Fruit fly (Drosophila melanogaster) whole organism, embryonic: ENCODE measurements around the gene mei-218.
A peak's percentile ranks its signal among the peaks of the same experiment; 100 is the strongest.

ENCODE experiments used
- BtbVII ChIP-seq: fragments of 200-800 bp; sonication (Bioruptor generic); optimal IDR thresholded peaks from 3 replicates; lab custom pipeline; 2017; ENCODE audit warnings: missing biosample characterization, mild to moderate bottlenecking, missing genetic modification characterization
- CG10267 ChIP-seq: fragments of 200-800 bp; sonication (Bioruptor generic); optimal IDR thresholded peaks from 2 replicates; lab custom pipeline; 2018; ENCODE audit warnings: missing biosample characterization, mild to moderate bottlenecking, missing genetic modification characterization, moderate library complexity
- CG11093 ChIP-seq: fragments of 200-800 bp; sonication (Bioruptor generic); IDR thresholded peaks from 3 replicates; pipeline ENCODE4 v1.3.6; 2022; ENCODE audit warnings: missing biosample characterization, missing genetic modification characterization
- CG12071 ChIP-seq: fragments of 200-800 bp; sonication (Bioruptor generic); optimal IDR thresholded peaks from 3 replicates; lab custom pipeline; 2018; ENCODE audit warnings: missing biosample characterization, mild to moderate bottlenecking, missing genetic modification characterization
- CG12299 ChIP-seq: fragments of 200-800 bp; sonication (Bioruptor generic); optimal IDR thresholded peaks from 2 replicates; lab custom pipeline; 2018; ENCODE audit warnings: missing biosample characterization, mild to moderate bottlenecking, missing genetic modification characterization
- CG14050 ChIP-seq: fragments of 200-800 bp; sonication (Bioruptor generic); IDR thresholded peaks from 3 replicates; pipeline ENCODE4 v1.3.6; 2022; ENCODE audit warnings: missing biosample characterization, missing genetic modification characterization
- CG15601 ChIP-seq: fragments of 200-800 bp; sonication (Bioruptor generic); optimal IDR thresholded peaks from 3 replicates; lab custom pipeline; 2019; ENCODE audit warnings: missing biosample characterization, mild to moderate bottlenecking, missing genetic modification characterization, moderate library complexity
- CG16815 ChIP-seq: fragments of 200-800 bp; sonication (Bioruptor generic); optimal IDR thresholded peaks from 3 replicates; lab custom pipeline; 2017; ENCODE audit warnings: missing biosample characterization, mild to moderate bottlenecking, missing genetic modification characterization
- CG17361 ChIP-seq: fragments of 200-800 bp; sonication (Bioruptor generic); IDR thresholded peaks from 3 replicates; pipeline ENCODE4 v1.3.6; 2022; ENCODE audit warnings: missing biosample characterization, missing genetic modification characterization
- CG17612 ChIP-seq: fragments of 200-800 bp; sonication (Bioruptor generic); IDR thresholded peaks from 2 replicates; pipeline ENCODE4 v1.3.6; 2022; ENCODE audit warnings: missing biosample characterization, missing genetic modification characterization
- CG18599 ChIP-seq: fragments of 200-800 bp; sonication (Bioruptor generic); optimal IDR thresholded peaks from 3 replicates; lab custom pipeline; 2017; ENCODE audit warnings: missing biosample characterization, missing genetic modification characterization, mild to moderate bottlenecking, moderate library complexity, missing genetic modification reagents
- CG2202 ChIP-seq: fragments of 200-800 bp; sonication (Bioruptor generic); optimal IDR thresholded peaks from 2 replicates; lab custom pipeline; 2018; ENCODE audit warnings: missing biosample characterization, mild to moderate bottlenecking, missing genetic modification characterization
- CG2889 ChIP-seq: fragments of 200-800 bp; sonication (Bioruptor generic); IDR thresholded peaks from 3 replicates; pipeline ENCODE4 v1.3.6; 2022; ENCODE audit warnings: missing biosample characterization, missing genetic modification characterization
- CG4424 ChIP-seq: fragments of 200-800 bp; sonication (Bioruptor generic); optimal IDR thresholded peaks from 3 replicates; lab custom pipeline; 2016; ENCODE audit warnings: missing biosample characterization, missing genetic modification characterization
- CG4707 ChIP-seq: fragments of 200-800 bp; sonication (Bioruptor generic); optimal IDR thresholded peaks from 2 replicates; lab custom pipeline; 2018; ENCODE audit warnings: missing biosample characterization, mild to moderate bottlenecking, missing genetic modification characterization, moderate library complexity
- CG4730 ChIP-seq: fragments of 200-800 bp; sonication (Bioruptor generic); IDR thresholded peaks from 2 replicates; pipeline ENCODE4 v1.3.6; 2022; ENCODE audit warnings: missing biosample characterization, missing genetic modification characterization
- CG4854 ChIP-seq: fragments of 200-800 bp; sonication (Bioruptor generic); optimal IDR thresholded peaks from 2 replicates; lab custom pipeline; 2016; ENCODE audit warnings: missing biosample characterization, missing genetic modification characterization, inconsistent platforms
- CG5953 ChIP-seq: fragments of 200-800 bp; sonication (Bioruptor generic); IDR thresholded peaks from 2 replicates; pipeline ENCODE4 v1.3.6; 2022; ENCODE audit warnings: missing biosample characterization, missing genetic modification characterization
- CG6813 ChIP-seq: fragments of 200-800 bp; sonication (Bioruptor generic); optimal IDR thresholded peaks from 2 replicates; lab custom pipeline; 2017; ENCODE audit warnings: missing biosample characterization, missing genetic modification characterization, mild to moderate bottlenecking, moderate library complexity, missing genetic modification reagents
- CG8290 ChIP-seq, 3 experiments: fragments of 200-800 bp; sonication (Bioruptor generic); optimal IDR thresholded peaks; 2 replicates each; lab custom pipeline; 2016 to 2019; ENCODE audit warnings: missing biosample characterization in 3 of 3, missing genetic modification characterization in 3 of 3, mild to moderate bottlenecking in 2 of 3, moderate library complexity in 1 of 3
- CG8388 ChIP-seq: fragments of 200-800 bp; sonication (Bioruptor generic); optimal IDR thresholded peaks from 2 replicates; lab custom pipeline; 2019; ENCODE audit warnings: missing biosample characterization, mild to moderate bottlenecking, missing genetic modification characterization, moderate library complexity
- CG8478 ChIP-seq: fragments of >200 bp; optimal IDR thresholded peaks from 2 replicates; lab custom pipeline; 2018
- CrebB ChIP-seq: fragments of 200-800 bp; sonication (Bioruptor generic); optimal IDR thresholded peaks from 3 replicates; lab custom pipeline; 2018; ENCODE audit warnings: missing biosample characterization, mild to moderate bottlenecking, missing genetic modification characterization
- Eip74EF ChIP-seq, 2 experiments: fragments of 200-800 bp in 1 of 2; fragments of >200 bp in 1 of 2; sonication (Bioruptor generic) in 1 of 2; optimal IDR thresholded peaks; 2 replicates each; lab custom pipeline; 2017 to 2019; ENCODE audit warnings: missing biosample characterization in 2 of 2, missing genetic modification characterization in 2 of 2, mild to moderate bottlenecking in 1 of 2, moderate library complexity in 1 of 2
- Fer1 ChIP-seq: fragments of 200-800 bp; sonication (Bioruptor generic); optimal IDR thresholded peaks from 2 replicates; lab custom pipeline; 2017; ENCODE audit warnings: missing biosample characterization, mild to moderate bottlenecking, missing genetic modification characterization
- Gsc ChIP-seq: fragments of 200-800 bp; sonication (Bioruptor generic); IDR thresholded peaks from 2 replicates; pipeline ENCODE4 v1.3.6; 2022; ENCODE audit warnings: missing biosample characterization, missing genetic modification characterization
- H2.0 ChIP-seq: fragments of 200-800 bp; sonication (Bioruptor generic); IDR thresholded peaks from 2 replicates; pipeline ENCODE4 v1.3.6; 2022; ENCODE audit warnings: missing biosample characterization, missing genetic modification characterization
- HLH3B ChIP-seq: fragments of 200-800 bp; sonication (Bioruptor generic); IDR thresholded peaks from 2 replicates; pipeline ENCODE4 v1.3.6; 2022; ENCODE audit warnings: missing biosample characterization, missing genetic modification characterization
- Hr39 ChIP-seq: fragments of >200 bp; optimal IDR thresholded peaks from 2 replicates; lab custom pipeline; 2017
- Med ChIP-seq: fragments of 200-800 bp; sonication (Bioruptor generic); peaks from one replicate; lab custom pipeline; 2016; ENCODE audit warnings: missing biosample characterization, missing genetic modification characterization, mild to moderate bottlenecking, inconsistent platforms, moderate library complexity
- Mes4 ChIP-seq: fragments of 200-800 bp; sonication (Bioruptor generic); optimal IDR thresholded peaks from 2 replicates; lab custom pipeline; 2016; ENCODE audit warnings: missing biosample characterization, missing genetic modification characterization
- Pdp1 ChIP-seq, 2 experiments: fragments of 200-800 bp; sonication (Bioruptor generic); optimal IDR thresholded peaks; 3 replicates each; lab custom pipeline; 2016; ENCODE audit warnings: missing biosample characterization in 2 of 2, missing genetic modification characterization in 2 of 2, mild to moderate bottlenecking in 1 of 2, moderate library complexity in 1 of 2
- ab ChIP-seq: fragments of 200-800 bp; sonication (Bioruptor generic); optimal IDR thresholded peaks from 2 replicates; lab custom pipeline; 2016; ENCODE audit warnings: missing biosample characterization, missing genetic modification characterization
- bsh ChIP-seq, 2 experiments: fragments of 200-800 bp; sonication (Bioruptor generic); optimal IDR thresholded peaks; 2 replicates each; lab custom pipeline; 2017 to 2018; ENCODE audit warnings: mild to moderate bottlenecking in 2 of 2, missing biosample characterization in 2 of 2, missing genetic modification characterization in 2 of 2, moderate library complexity in 1 of 2
- dm ChIP-seq: fragments of 200-800 bp; sonication (Bioruptor generic); optimal IDR thresholded peaks from 3 replicates; lab custom pipeline; 2016; ENCODE audit warnings: missing biosample characterization, missing genetic modification characterization
- en ChIP-seq: fragments of 200-800 bp; sonication (Bioruptor generic); optimal IDR thresholded peaks from 2 replicates; lab custom pipeline; 2016; ENCODE audit warnings: missing biosample characterization, missing genetic modification characterization
- fd102C ChIP-seq: fragments of 200-800 bp; sonication (Bioruptor generic); optimal IDR thresholded peaks from 2 replicates; lab custom pipeline; 2018; ENCODE audit warnings: missing biosample characterization, mild to moderate bottlenecking, missing genetic modification characterization, moderate library complexity
- ken ChIP-seq: fragments of 200-800 bp; sonication (Bioruptor generic); IDR thresholded peaks from 3 replicates; pipeline ENCODE4 v1.3.6; 2022; ENCODE audit warnings: missing biosample characterization, missing genetic modification characterization
- klu ChIP-seq: fragments of 200-800 bp; sonication (Bioruptor generic); IDR thresholded peaks from 2 replicates; pipeline ENCODE4 v1.3.6; 2022; ENCODE audit warnings: missing biosample characterization, missing genetic modification characterization
- otp ChIP-seq: fragments of 200-800 bp; sonication (Bioruptor generic); IDR thresholded peaks from 3 replicates; pipeline ENCODE4, ENCODE4 v1.3.6; 2022; ENCODE audit warnings: missing biosample characterization, missing genetic modification characterization
- sc ChIP-seq, 3 experiments: fragments of >200 bp in 2 of 3; fragments of 200-800 bp in 1 of 3; sonication (Bioruptor generic) in 1 of 3; optimal IDR thresholded peaks; 2 replicates in 2 of 3; 3 replicates in 1 of 3; lab custom pipeline; 2017; ENCODE audit warnings: mild to moderate bottlenecking in 1 of 3, missing biosample characterization in 1 of 3, missing genetic modification characterization in 1 of 3, missing genetic modification reagents in 1 of 3
- sens-2 ChIP-seq: fragments of 200-800 bp; sonication (Bioruptor generic); IDR thresholded peaks from 2 replicates; pipeline ENCODE4 v1.3.6; 2022; ENCODE audit warnings: missing biosample characterization, missing genetic modification characterization
- so ChIP-seq: fragments of 200-800 bp; sonication (Bioruptor generic); IDR thresholded peaks from 3 replicates; pipeline ENCODE4 v1.3.6; 2022; ENCODE audit warnings: missing biosample characterization, missing genetic modification characterization
- sob ChIP-seq: fragments of 200-800 bp; sonication (Bioruptor generic); IDR thresholded peaks from 2 replicates; pipeline ENCODE4 v1.3.6; 2022; ENCODE audit warnings: missing biosample characterization, missing genetic modification characterization
- stc ChIP-seq: fragments of 200-800 bp; sonication (Bioruptor generic); IDR thresholded peaks from 2 replicates; pipeline ENCODE4 v1.3.6; 2022; ENCODE audit warnings: missing biosample characterization, missing genetic modification characterization
- tin ChIP-seq: fragments of 200-800 bp; sonication (Bioruptor generic); optimal IDR thresholded peaks from 3 replicates; lab custom pipeline; 2016; ENCODE audit warnings: missing biosample characterization, missing genetic modification characterization
- trh ChIP-seq: fragments of 200-800 bp; sonication (Bioruptor generic); optimal IDR thresholded peaks from 2 replicates; lab custom pipeline; 2016; ENCODE audit warnings: missing biosample characterization, missing genetic modification characterization
- wor ChIP-seq: fragments of 200-800 bp; sonication (Bioruptor generic); IDR thresholded peaks from 2 replicates; pipeline ENCODE4 v1.3.6; 2022; ENCODE audit warnings: missing biosample characterization, missing genetic modification characterization

mei-218 gene

DNA sequence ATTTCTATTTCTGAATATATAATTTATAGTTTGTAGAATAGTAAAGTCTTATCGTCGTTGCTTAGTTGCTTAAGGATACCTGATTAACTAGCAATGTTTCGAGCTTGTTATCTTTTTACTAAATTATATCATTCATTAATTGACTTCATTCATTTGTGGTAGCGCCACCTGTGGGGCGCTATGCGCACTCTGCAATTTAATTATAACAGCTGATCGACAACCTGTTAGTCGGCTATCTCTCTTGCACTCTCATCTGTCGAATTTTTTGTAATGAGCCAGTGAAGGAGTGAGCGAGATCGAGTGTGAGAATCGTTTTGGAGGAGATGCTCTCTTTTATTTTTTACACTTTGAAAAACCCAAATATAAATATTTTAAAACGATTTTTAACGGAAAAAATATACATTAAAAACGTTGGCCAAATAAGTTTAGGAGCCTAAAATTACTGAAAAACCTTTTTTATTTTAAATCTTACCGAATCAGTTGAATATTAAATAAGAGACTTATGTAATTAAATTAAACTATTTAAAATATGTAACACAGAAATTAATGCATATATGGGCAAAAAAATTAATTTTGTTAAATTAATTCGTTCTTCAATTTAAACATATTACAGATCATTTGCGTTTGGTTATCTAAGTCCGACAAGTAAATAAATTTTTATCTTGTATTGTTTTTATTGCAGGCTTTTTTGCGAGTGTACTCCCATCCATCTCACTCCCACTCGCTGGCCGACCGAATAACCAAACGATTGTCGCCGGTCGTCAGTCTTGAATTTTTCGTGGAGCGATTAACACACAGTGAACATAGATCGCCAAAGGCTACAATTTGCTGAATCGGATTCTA is 51.5 kb downstream of the mei-218 start, which contains the start of the genes CG16700 and CG4991 (continued):
- TF ChIP-seq CG8290 (GFP tag; optimal IDR thresholded peaks at IDR 0.05; lab: Kevin White, UChicago) (peak; percentile 24), CG8290 (tag; optimal IDR thresholded peaks at IDR 0.05; lab: Kevin White, UChicago) (peak in 1 of 2 experiments; percentile 38), CG10267 (tag; lab: Kevin White, UChicago) (peak; percentile 79), wor (peak; percentile 58; the same call in 1 of the 2 replicates), CG11093 (peak; percentile 39; the same call in 1 of the 3 replicates), dm (GFP tag; lab: Kevin White, UChicago) (no peak), HLH3B (no peak; the same call in 1 of the 2 replicates), Mes4 (no peak), CG4854 (GFP tag; lab: Kevin White, UChicago) (no peak), CG5953 (GFP tag; lab: Robert Waterston, UW) (no peak), otp (GFP tag; lab: Robert Waterston, UW) (peak; percentile 34; the same call in 1 of the 3 replicates), CG4424 (GFP tag; lab: Kevin White, UChicago) (peak; percentile 79), en (GFP tag; lab: Kevin White, UChicago) (no peak), sc (optimal IDR thresholded peaks at IDR 0.05; lab: Kevin White, UChicago) (no peak), sc (GFP tag; optimal IDR thresholded peaks at IDR 0.05; lab: Kevin White, UChicago) (peak; percentile 76), Hr39 (no peak), trh (peak; percentile 12), ab (GFP tag; lab: Kevin White, UChicago) (no peak), sens-2 (GFP tag; lab: Robert Waterston, UW) (peak; percentile 42; the same call in 1 of the 2 replicates), BtbVII (peak; percentile 84), CG16815 (GFP tag; lab: Kevin White, UChicago) (peak; percentile 73), Med (GFP tag; lab: Kevin White, UChicago) (peak; percentile 83), CG6813 (GFP tag; lab: Kevin White, UChicago) (peak; percentile 66), bsh (GFP tag; optimal IDR thresholded peaks at IDR 0.05; lab: Kevin White, UChicago) (peak in 1 of 2 experiments; percentile 71), CG17361 (GFP tag; lab: Robert Waterston, UW) (peak; percentile 96), Pdp1 (GFP tag; optimal IDR thresholded peaks at IDR 0.05; lab: Kevin White, UChicago) (peak; percentile 8 to 45), ken (GFP tag; lab: Robert Waterston, UW) (no peak), sob (peak; percentile 61), CG17612 (0 out of 2 replicates have a peak, but pooled peaks have one; percentile 30), CG12071 (GFP tag; lab: Kevin White, UChicago) (no peak), so (GFP tag; lab: Robert Waterston, UW) (peak; percentile 51; the same call in 1 of the 3 replicates), CG14050 (GFP tag; lab: Robert Waterston, UW) (no peak; the same call in 2 of the 3 replicates), CG4707 (GFP tag; lab: Kevin White, UChicago) (no peak), CG12299 (peak; percentile 63), Gsc (GFP tag; lab: Robert Waterston, UW) (no peak), CG18599 (peak; percentile 78), CG8388 (peak; percentile 77), tin (GFP tag; lab: Kevin White, UChicago) (peak; percentile 70), Fer1 (GFP tag; lab: Kevin White, UChicago) (peak; percentile 80), CG8478 (lab: Kevin White, UChicago) (no peak), CG2202 (tag; lab: Kevin White, UChicago) (no peak), klu (peak; percentile 70), stc (GFP tag; lab: Robert Waterston, UW) (peak; percentile 61), CrebB (tag; lab: Kevin White, UChicago) (no peak), H2.0 (GFP tag; lab: Robert Waterston, UW) (peak; percentile 51; the same call in 1 of the 2 replicates), CG15601 (tag; lab: Kevin White, UChicago) (peak; percentile 73), CG2889 (no peak), Eip74EF (GFP tag; optimal IDR thresholded peaks at IDR 0.05; lab: Kevin White, UChicago) (peak in 1 of 2 experiments; percentile 84), CG4730 (GFP tag; lab: Robert Waterston, UW) (peak; percentile 37; the same call in 1 of the 2 replicates), fd102C (GFP tag; lab: Kevin White, UChicago) (no peak)
